Worm (Caenorhabditis elegans) whole organism, early embryonic: ENCODE data around the gene sfxn-1.2.

ENCODE experiments used
- ceh-36 ChIP-seq: sonication (generic microtip); optimal IDR thresholded peaks from 2 replicates; lab custom pipeline; 2016; ENCODE audit warnings: missing genetic modification characterization, inconsistent platforms, missing compliant biosample characterization
- hnd-1 ChIP-seq: sonication (generic microtip); optimal IDR thresholded peaks from 2 replicates; lab custom pipeline; 2016; ENCODE audit warnings: missing genetic modification characterization, missing compliant biosample characterization
- scrt-1 ChIP-seq: fragments of 200-800 bp; sonication (Bioruptor generic); IDR thresholded peaks from 2 replicates; pipeline ENCODE4 v1.3.6; 2022; ENCODE audit warnings: missing genetic modification characterization, missing compliant biosample characterization
- tra-4 ChIP-seq: sonication (generic microtip); optimal IDR thresholded peaks from 2 replicates; lab custom pipeline; 2017; ENCODE audit warnings: missing genetic modification characterization, missing compliant biosample characterization

DNA sequence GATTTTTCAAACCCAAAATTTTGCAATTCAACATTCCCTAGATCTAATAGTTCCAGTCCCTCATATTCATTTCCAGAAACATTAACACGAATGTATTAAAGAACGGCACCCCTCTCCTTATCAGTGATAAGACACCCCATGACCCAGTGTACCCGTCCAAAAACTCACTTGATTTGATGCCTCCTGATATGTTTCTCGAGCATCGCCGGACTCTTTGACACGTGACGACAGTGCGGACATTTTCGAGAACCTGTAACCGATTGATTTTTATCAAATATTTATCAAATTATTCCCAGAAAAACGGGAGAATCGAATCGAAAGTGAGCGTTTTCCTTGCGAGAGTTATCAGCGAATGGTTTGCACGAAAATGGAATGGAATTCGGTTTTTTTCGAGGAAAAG lies 34.9 kb upstream of the sfxn-1.2 start:
- TF ChIP-seq ceh-36 (tag; lab: Kevin White, UChicago) (no peak), scrt-1 (GFP tag; lab: Robert Waterston, UW) (no peak), tra-4 (tag; lab: Kevin White, UChicago) (no peak), hnd-1 (no peak)
